Fruit fly (Drosophila melanogaster) whole organism, embryonic: Measurements from ENCODE around the gene Psa.

ENCODE experiments used
- CG10209 ChIP-seq: fragments of 200-800 bp; sonication (Bioruptor generic); optimal IDR thresholded peaks from 3 replicates; lab custom pipeline; 2017; ENCODE audit warnings: missing biosample characterization, mild to moderate bottlenecking, missing genetic modification characterization, missing genetic modification reagents
- CG10654 ChIP-seq: fragments of 200-800 bp; sonication (Bioruptor generic); optimal IDR thresholded peaks from 2 replicates; lab custom pipeline; 2016; ENCODE audit warnings: missing biosample characterization, missing genetic modification characterization
- CG12104 ChIP-seq: fragments of 200-800 bp; sonication (Bioruptor generic); optimal IDR thresholded peaks from 3 replicates; lab custom pipeline; 2016; ENCODE audit warnings: missing biosample characterization, missing genetic modification characterization
- CG12769 ChIP-seq: fragments of 200-800 bp; sonication (Bioruptor generic); optimal IDR thresholded peaks from 2 replicates; lab custom pipeline; 2019; ENCODE audit warnings: missing biosample characterization, mild to moderate bottlenecking, missing genetic modification characterization, moderate library complexity
- CG12942 ChIP-seq: fragments of 200-800 bp; sonication (Bioruptor generic); optimal IDR thresholded peaks from 3 replicates; lab custom pipeline; 2016; ENCODE audit warnings: missing biosample characterization, missing genetic modification characterization
- CG13424 ChIP-seq: fragments of 200-800 bp; sonication (Bioruptor generic); optimal IDR thresholded peaks from 2 replicates; lab custom pipeline; 2019; ENCODE audit warnings: missing biosample characterization, mild to moderate bottlenecking, missing genetic modification characterization, moderate library complexity
- CG14860 ChIP-seq: fragments of 200-800 bp; sonication (Bioruptor generic); IDR thresholded peaks from 3 replicates; pipeline ENCODE4 v1.3.6; 2022; ENCODE audit warnings: missing biosample characterization, missing genetic modification characterization; ENCODE audit not compliant: partially characterized antibody
- CG15073 ChIP-seq: fragments of 200-800 bp; sonication (Bioruptor generic); optimal IDR thresholded peaks from 2 replicates; lab custom pipeline; 2016; ENCODE audit warnings: missing biosample characterization, missing genetic modification characterization
- CG15479 ChIP-seq: fragments of 200-800 bp; sonication (Bioruptor generic); optimal IDR thresholded peaks from 3 replicates; lab custom pipeline; 2019; ENCODE audit warnings: missing biosample characterization, mild to moderate bottlenecking, missing genetic modification characterization, moderate library complexity
- CG17359 ChIP-seq: fragments of 200-800 bp; sonication (Bioruptor generic); optimal IDR thresholded peaks from 3 replicates; lab custom pipeline; 2018; ENCODE audit warnings: missing biosample characterization, mild to moderate bottlenecking, missing genetic modification characterization, moderate library complexity
- CG17612 ChIP-seq: fragments of 200-800 bp; sonication (Bioruptor generic); IDR thresholded peaks from 2 replicates; pipeline ENCODE4 v1.3.6; 2022; ENCODE audit warnings: missing biosample characterization, missing genetic modification characterization
- CG31224 ChIP-seq: fragments of 200-800 bp; sonication (Bioruptor generic); IDR thresholded peaks from 2 replicates; pipeline ENCODE4 v1.3.6; 2022; ENCODE audit warnings: missing biosample characterization, missing genetic modification characterization
- CG31365 ChIP-seq: fragments of 200-800 bp; sonication (Bioruptor generic); optimal IDR thresholded peaks from 2 replicates; lab custom pipeline; 2018; ENCODE audit warnings: missing biosample characterization, mild to moderate bottlenecking, missing genetic modification characterization
- CG31388 ChIP-seq: fragments of 200-800 bp; sonication (Bioruptor generic); optimal IDR thresholded peaks from 2 replicates; lab custom pipeline; 2016; ENCODE audit warnings: missing biosample characterization, missing genetic modification characterization
- CG6854 ChIP-seq: fragments of 200-800 bp; sonication (Bioruptor generic); optimal IDR thresholded peaks from 3 replicates; lab custom pipeline; 2017; ENCODE audit warnings: missing biosample characterization, mild to moderate bottlenecking, missing genetic modification characterization
- CG7271 ChIP-seq: fragments of 200-800 bp; sonication (Bioruptor generic); optimal IDR thresholded peaks from 2 replicates; lab custom pipeline; 2018; ENCODE audit warnings: missing biosample characterization, mild to moderate bottlenecking, missing genetic modification characterization, moderate library complexity
- CG7357 ChIP-seq: fragments of 200-800 bp; sonication (Bioruptor generic); IDR thresholded peaks from 3 replicates; pipeline ENCODE4 v1.3.6; 2022; ENCODE audit warnings: missing biosample characterization, missing genetic modification characterization
- CG7928 ChIP-seq: fragments of 200-800 bp; sonication (Bioruptor generic); optimal IDR thresholded peaks from 2 replicates; lab custom pipeline; 2017; ENCODE audit warnings: missing biosample characterization, mild to moderate bottlenecking, missing genetic modification characterization
- HmgD ChIP-seq: fragments of 200-800 bp; sonication (Bioruptor generic); optimal IDR thresholded peaks from 3 replicates; lab custom pipeline; 2016; ENCODE audit warnings: missing biosample characterization, missing genetic modification characterization
- Lhr ChIP-seq: fragments of 200-800 bp; sonication (Bioruptor generic); optimal IDR thresholded peaks from 3 replicates; lab custom pipeline; 2017; ENCODE audit warnings: mild to moderate bottlenecking, missing biosample characterization, missing genetic modification reagents, missing genetic modification characterization
- Meics ChIP-seq: fragments of 200-800 bp; sonication (Bioruptor generic); optimal IDR thresholded peaks from 2 replicates; lab custom pipeline; 2017; ENCODE audit warnings: missing biosample characterization, mild to moderate bottlenecking, missing genetic modification characterization
- Nf-YA ChIP-seq: fragments of 200-800 bp; sonication (Bioruptor generic); IDR thresholded peaks from 2 replicates; pipeline ENCODE4 v1.3.6; 2022; ENCODE audit warnings: missing biosample characterization, missing genetic modification characterization
- Nf-YC ChIP-seq: fragments of 200-800 bp; optimal IDR thresholded peaks from 3 replicates; lab custom pipeline; 2019; ENCODE audit warnings: missing biosample characterization, mild to moderate bottlenecking, missing genetic modification characterization, moderate library complexity
- Rx ChIP-seq: fragments of 200-800 bp; sonication (Bioruptor generic); IDR thresholded peaks from 2 replicates; pipeline ENCODE4 v1.3.6; 2022; ENCODE audit warnings: missing biosample characterization, missing genetic modification characterization
- Scr ChIP-seq: fragments of 200-800 bp; sonication (Bioruptor generic); IDR thresholded peaks from 2 replicates; pipeline ENCODE4 v1.3.6; 2022; ENCODE audit warnings: missing biosample characterization, missing genetic modification characterization; ENCODE audit not compliant: partially characterized antibody
- ac ChIP-seq: fragments of 200-800 bp; sonication (Bioruptor generic); optimal IDR thresholded peaks from 3 replicates; lab custom pipeline; 2017; ENCODE audit warnings: missing biosample characterization, mild to moderate bottlenecking, missing genetic modification characterization
- az2 ChIP-seq: fragments of 200-800 bp; sonication (Bioruptor generic); optimal IDR thresholded peaks from 3 replicates; lab custom pipeline; 2016; ENCODE audit warnings: missing biosample characterization, missing genetic modification characterization
- bowl ChIP-seq: fragments of 200-800 bp; sonication (Bioruptor generic); IDR thresholded peaks from 2 replicates; pipeline ENCODE4 v1.3.6; 2022; ENCODE audit warnings: missing biosample characterization, missing genetic modification characterization
- cad ChIP-seq: fragments of >200 bp; optimal IDR thresholded peaks from 2 replicates; lab custom pipeline; 2017; ENCODE audit warnings: missing biosample characterization, missing genetic modification characterization
- cas ChIP-seq: fragments of 200-800 bp; sonication (Bioruptor generic); IDR thresholded peaks from 2 replicates; pipeline ENCODE4 v1.3.6; 2022; ENCODE audit warnings: missing biosample characterization, missing genetic modification characterization
- chinmo ChIP-seq: fragments of 200-800 bp; sonication (Bioruptor generic); IDR thresholded peaks from 4 replicates; pipeline ENCODE4 v1.3.6; 2022; ENCODE audit warnings: missing biosample characterization, missing genetic modification characterization; ENCODE audit not compliant: partially characterized antibody
- crol ChIP-seq: fragments of 200-800 bp; sonication (Bioruptor generic); IDR thresholded peaks from 2 replicates; pipeline ENCODE4 v1.3.6; 2022; ENCODE audit warnings: missing biosample characterization, missing genetic modification characterization
- dimm ChIP-seq: fragments of 200-800 bp; sonication (Bioruptor generic); IDR thresholded peaks from 2 replicates; pipeline ENCODE4 v1.3.6; 2022; ENCODE audit warnings: missing biosample characterization, missing genetic modification characterization
- en ChIP-seq: fragments of 200-800 bp; sonication (Bioruptor generic); optimal IDR thresholded peaks from 2 replicates; lab custom pipeline; 2016; ENCODE audit warnings: missing biosample characterization, missing genetic modification characterization
- exex ChIP-seq: fragments of 200-800 bp; sonication (Bioruptor generic); optimal IDR thresholded peaks from 4 replicates; lab custom pipeline; 2018; ENCODE audit warnings: missing biosample characterization, mild to moderate bottlenecking, missing genetic modification characterization, moderate library complexity
- gfzf ChIP-seq: fragments of 200-800 bp; sonication (Bioruptor generic); optimal IDR thresholded peaks from 2 replicates; lab custom pipeline; 2016; ENCODE audit warnings: missing biosample characterization, mild to moderate bottlenecking, missing genetic modification characterization, moderate library complexity
- ham ChIP-seq: fragments of 200-800 bp; sonication (Bioruptor generic); IDR thresholded peaks from 2 replicates; pipeline ENCODE4 v1.3.6; 2022; ENCODE audit warnings: missing biosample characterization, missing genetic modification characterization
- kay ChIP-seq: fragments of 200-800 bp; sonication (Bioruptor generic); optimal IDR thresholded peaks from 2 replicates; lab custom pipeline; 2016; ENCODE audit warnings: missing biosample characterization, missing genetic modification characterization
- lola ChIP-seq, 3 experiments: fragments of >200 bp in 2 of 3; fragments of 200-800 bp in 1 of 3; sonication (Bioruptor generic) in 1 of 3; optimal IDR thresholded peaks; 2 replicates each; lab custom pipeline; 2017 to 2019; ENCODE audit warnings: missing biosample characterization in 3 of 3, missing genetic modification characterization in 3 of 3, mild to moderate bottlenecking in 1 of 3, moderate library complexity in 1 of 3
- org-1 ChIP-seq: fragments of 200-800 bp; sonication (Bioruptor generic); optimal IDR thresholded peaks from 2 replicates; lab custom pipeline; 2017; ENCODE audit warnings: missing biosample characterization, missing genetic modification characterization
- pum ChIP-seq: fragments of 200-800 bp; sonication (Bioruptor generic); optimal IDR thresholded peaks from 2 replicates; lab custom pipeline; 2016; ENCODE audit warnings: missing biosample characterization, missing genetic modification characterization
- seq ChIP-seq: fragments of 200-800 bp; sonication (Bioruptor generic); IDR thresholded peaks from 2 replicates; pipeline ENCODE4 v1.3.6; 2022; ENCODE audit warnings: missing biosample characterization, missing genetic modification characterization
- so ChIP-seq: fragments of 200-800 bp; sonication (Bioruptor generic); IDR thresholded peaks from 3 replicates; pipeline ENCODE4 v1.3.6; 2022; ENCODE audit warnings: missing biosample characterization, missing genetic modification characterization
- sqz ChIP-seq: fragments of 200-800 bp; sonication (Bioruptor generic); optimal IDR thresholded peaks from 3 replicates; lab custom pipeline; 2018; ENCODE audit warnings: missing biosample characterization, mild to moderate bottlenecking, missing genetic modification characterization
- tna ChIP-seq: fragments of 200-800 bp; sonication (Bioruptor generic); IDR thresholded peaks from 2 replicates; pipeline ENCODE4 v1.3.6; 2022; ENCODE audit warnings: missing biosample characterization, missing genetic modification characterization; ENCODE audit not compliant: partially characterized antibody
- toy ChIP-seq: fragments of 200-800 bp; sonication (Bioruptor generic); IDR thresholded peaks from 2 replicates; pipeline ENCODE4 v1.3.6; 2022; ENCODE audit warnings: missing biosample characterization, missing genetic modification characterization
- vnd ChIP-seq: fragments of 200-800 bp; sonication (Bioruptor generic); IDR thresholded peaks from 3 replicates; pipeline ENCODE4 v1.3.6; 2022; ENCODE audit warnings: missing biosample characterization, missing genetic modification characterization; ENCODE audit not compliant: partially characterized antibody
- vvl ChIP-seq: fragments of 200-800 bp; sonication (Bioruptor generic); IDR thresholded peaks from 2 replicates; pipeline ENCODE4 v1.3.6; 2022; ENCODE audit warnings: missing biosample characterization, missing genetic modification characterization
- wdn ChIP-seq: fragments of 200-800 bp; sonication (Bioruptor generic); IDR thresholded peaks from 2 replicates; pipeline ENCODE4 v1.3.6; 2022; ENCODE audit warnings: missing biosample characterization, missing genetic modification characterization

Psa gene

DNA sequence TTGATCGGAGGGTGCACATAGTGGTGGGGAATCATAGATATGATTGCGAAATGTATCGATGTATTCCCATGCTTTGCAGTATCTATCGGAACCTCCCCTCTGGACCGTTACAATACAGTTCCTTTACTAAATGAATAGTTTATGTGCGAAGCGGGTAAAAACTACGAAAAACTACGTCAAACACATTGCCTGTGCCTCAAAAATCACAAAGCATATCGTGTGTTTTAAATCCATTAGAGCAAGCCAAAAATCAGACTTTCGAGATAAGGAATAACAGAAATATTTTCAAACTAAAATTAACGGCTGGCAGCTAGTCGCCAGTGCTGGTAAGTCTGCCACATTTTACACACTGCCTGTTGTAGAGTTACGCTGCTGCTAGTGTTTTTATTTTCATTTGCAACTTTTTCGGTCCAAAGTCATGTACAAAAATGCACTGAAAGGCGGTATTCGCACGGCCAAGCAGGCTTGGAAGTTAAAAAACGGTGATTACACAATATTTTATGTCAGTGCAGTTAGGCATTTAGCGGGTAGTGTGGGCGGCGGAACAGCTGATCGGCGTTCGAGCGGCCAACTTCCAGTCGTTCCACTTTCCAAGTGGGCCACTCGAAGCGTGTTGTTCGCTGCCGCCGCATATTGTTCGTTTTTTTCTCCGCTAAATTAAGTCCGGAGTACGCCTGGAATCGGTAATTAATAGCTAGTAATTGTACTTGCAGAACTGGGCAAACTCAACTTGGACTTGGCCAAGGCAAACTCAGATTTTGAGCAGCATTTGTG is 14.8 kb downstream of the Psa start (continued):
- TF ChIP-seq CG12769 (tag; lab: Kevin White, UChicago): no peak
- TF ChIP-seq Meics (GFP tag; lab: Kevin White, UChicago): no peak
- TF ChIP-seq kay (GFP tag; lab: Kevin White, UChicago): no peak
- TF ChIP-seq pum (GFP tag; lab: Kevin White, UChicago): peak; percentile 68
- TF ChIP-seq CG7928: peak; percentile 7
- no peak for TF ChIP-seq bowl (GFP tag; lab: Robert Waterston, UW)
- peak; percentile 26 for TF ChIP-seq CG12104 (GFP tag; lab: Kevin White, UChicago)
- no peak for TF ChIP-seq CG17359 (tag; lab: Kevin White, UChicago)
- TF ChIP-seq ham (GFP tag; lab: Robert Waterston, UW): no peak
- peak; percentile 36 for TF ChIP-seq Lhr (GFP tag; lab: Kevin White, UChicago)
- TF ChIP-seq chinmo (GFP tag; lab: Robert Waterston, UW): peak; percentile 77; the same call in 3 of the 4 replicates
- TF ChIP-seq CG7271 (tag; lab: Kevin White, UChicago): peak; percentile 16
- TF ChIP-seq dimm: no peak
- TF ChIP-seq sqz (GFP tag; lab: Kevin White, UChicago): no peak
- peak; percentile 5 for TF ChIP-seq exex (tag; lab: Kevin White, UChicago)
- TF ChIP-seq CG7357 (GFP tag; lab: Robert Waterston, UW): no peak
- TF ChIP-seq en: peak; percentile 24
- TF ChIP-seq Scr (GFP tag; lab: Robert Waterston, UW): peak; percentile 84
- no peak for TF ChIP-seq cad (GFP tag; lab: Kevin White, UChicago)
- peak; percentile 71 for TF ChIP-seq CG12942 (GFP tag; lab: Kevin White, UChicago)
- no peak for TF ChIP-seq CG15479 (GFP tag; lab: Kevin White, UChicago)
- peak; percentile 31; the same call in 1 of the 2 replicates for TF ChIP-seq crol (GFP tag; lab: Robert Waterston, UW)
- TF ChIP-seq cas: no peak
- 0 out of 3 replicates have a peak, but pooled peaks have one; percentile 48 for TF ChIP-seq so (GFP tag; lab: Robert Waterston, UW)
- no peak for TF ChIP-seq CG31365 (tag; lab: Kevin White, UChicago)
- TF ChIP-seq lola (GFP tag; optimal IDR thresholded peaks at IDR 0.05; lab: Kevin White, UChicago): peak in 1 of 3 experiments; percentile 13
- TF ChIP-seq az2: peak; percentile 55
- peak; percentile 51; the same call in 2 of the 3 replicates for TF ChIP-seq vnd (GFP tag; lab: Robert Waterston, UW)
- no peak for TF ChIP-seq CG15073
- TF ChIP-seq CG13424 (tag; lab: Kevin White, UChicago): no peak
- TF ChIP-seq CG14860 (GFP tag; lab: Robert Waterston, UW): peak; percentile 62; the same call in 2 of the 3 replicates
- peak; percentile 51 for TF ChIP-seq CG10654 (GFP tag; lab: Kevin White, UChicago)
- TF ChIP-seq vvl: peak; percentile 71
- TF ChIP-seq CG31388 (GFP tag; lab: Kevin White, UChicago): peak; percentile 16
- TF ChIP-seq wdn (GFP tag; lab: Robert Waterston, UW): peak; percentile 53; the same call in 1 of the 2 replicates
- TF ChIP-seq Rx (GFP tag; lab: Robert Waterston, UW): peak; percentile 35; the same call in 1 of the 2 replicates
- TF ChIP-seq toy (GFP tag; lab: Robert Waterston, UW): no peak
- peak; percentile 47 for TF ChIP-seq gfzf
- TF ChIP-seq ac (GFP tag; lab: Kevin White, UChicago): no peak
- no peak for TF ChIP-seq CG17612 (GFP tag; lab: Robert Waterston, UW)
- TF ChIP-seq seq (GFP tag; lab: Robert Waterston, UW): 0 out of 2 replicates have a peak, but pooled peaks have one; percentile 32
- TF ChIP-seq Nf-YA (GFP tag; lab: Robert Waterston, UW): no peak
- TF ChIP-seq CG31224 (GFP tag; lab: Robert Waterston, UW): no peak; the same call in 1 of the 2 replicates
- TF ChIP-seq tna (GFP tag; lab: Robert Waterston, UW): peak; percentile 65; the same call in 1 of the 2 replicates
- no peak for TF ChIP-seq Nf-YC
- TF ChIP-seq CG6854 (GFP tag; lab: Kevin White, UChicago): peak; percentile 31
- TF ChIP-seq CG10209 (GFP tag; lab: Kevin White, UChicago): peak; percentile 39
- peak; percentile 10 for TF ChIP-seq org-1 (GFP tag; lab: Kevin White, UChicago)
- peak; percentile 51 for TF ChIP-seq HmgD (GFP tag; lab: Kevin White, UChicago)
